Fruit fly (Drosophila melanogaster): ENCODE data around the gene CG13793.

CG13793 gene

dm6 chr2L:7685290-7685689 lies 34.0 kb downstream of the CG13793 start (continued):
- TF ChIP-seq Hr78 (GFP tag; optimal IDR thresholded peaks at IDR 0.05) (peak in 1 of 2 experiments; percentile 26), gsb-n (tag; optimal IDR thresholded peaks at IDR 0.05) (no peak), p53 (GFP tag; optimal IDR thresholded peaks at IDR 0.05) (no peak), crc (GFP tag; optimal IDR thresholded peaks at IDR 0.05) (no peak), Rfx (GFP tag; IDR thresholded peaks at IDR 0.05) (no peak), Adf1 (GFP tag; IDR thresholded peaks at IDR 0.05) (peak; percentile 11; the same call in 1 of the 2 replicates), CG10543 (GFP tag; optimal IDR thresholded peaks at IDR 0.05) (peak; percentile 25), jigr1 (GFP tag; IDR thresholded peaks at IDR 0.05) (no peak), dati (GFP tag; IDR thresholded peaks at IDR 0.05) (no peak), Fer3 (tag; optimal IDR thresholded peaks at IDR 0.05) (no peak), h (optimal IDR thresholded peaks at IDR 0.05) (no peak), sug (tag; optimal IDR thresholded peaks at IDR 0.05) (peak; percentile 79), H2.0 (GFP tag; IDR thresholded peaks at IDR 0.05) (no peak), CG6683 (GFP tag; optimal IDR thresholded peaks at IDR 0.05) (no peak), CG34376 (GFP tag; optimal IDR thresholded peaks at IDR 0.05) (peak; percentile 97), lov (optimal IDR thresholded peaks at IDR 0.05) (no peak), lov (GFP tag; IDR thresholded peaks at IDR 0.05) (no peak), CG12071 (GFP tag; optimal IDR thresholded peaks at IDR 0.05) (peak; percentile 35), chinmo (GFP tag; IDR thresholded peaks at IDR 0.05; ENCODE audit: partially characterized antibody) (peak; percentile 79; the same call in 1 of the 4 replicates), fu2 (GFP tag; optimal IDR thresholded peaks at IDR 0.05) (no peak), row (GFP tag; IDR thresholded peaks at IDR 0.05) (no peak), HmgD (GFP tag; optimal IDR thresholded peaks at IDR 0.05) (no peak), pnt (GFP tag; optimal IDR thresholded peaks at IDR 0.05) (no peak), Usf (GFP tag; optimal IDR thresholded peaks at IDR 0.05) (no peak), mirr (GFP tag; optimal IDR thresholded peaks at IDR 0.05) (peak; percentile 96), yki (optimal IDR thresholded peaks at IDR 0.05) (no peak), Med (GFP tag) (peak; percentile 33), ci (GFP tag; IDR thresholded peaks at IDR 0.05) (0 out of 3 replicates have a peak, but pooled peaks have one; percentile 9), CG13296 (GFP tag; optimal IDR thresholded peaks at IDR 0.05) (peak; percentile 38), CG6765 (GFP tag; optimal IDR thresholded peaks at IDR 0.05) (no peak), salm (tag; optimal IDR thresholded peaks at IDR 0.05) (peak; percentile 30), fd102C (GFP tag; optimal IDR thresholded peaks at IDR 0.05) (no peak), grn (GFP tag; optimal IDR thresholded peaks at IDR 0.05) (peak; percentile 95), GATAe (GFP tag; conservative IDR thresholded peaks at IDR 0.05) (peak; percentile 57; the same call in 1 of the 2 replicates), stwl (tag; optimal IDR thresholded peaks at IDR 0.05) (no peak), Lhr (GFP tag; optimal IDR thresholded peaks at IDR 0.05) (no peak), Atf6 (GFP tag; IDR thresholded peaks at IDR 0.05) (no peak), sc (optimal IDR thresholded peaks at IDR 0.05) (no peak), sc (GFP tag; optimal IDR thresholded peaks at IDR 0.05) (no peak), CG2120 (GFP tag; optimal IDR thresholded peaks at IDR 0.05) (no peak), Asciz (GFP tag; optimal IDR thresholded peaks at IDR 0.05) (no peak), sd (tag; optimal IDR thresholded peaks at IDR 0.05) (peak; percentile 97), CG12942 (GFP tag; optimal IDR thresholded peaks at IDR 0.05) (no peak), CG6813 (GFP tag; optimal IDR thresholded peaks at IDR 0.05) (no peak)

All from whole organism, embryonic.